Fruit fly (Drosophila melanogaster) S2 (cell line): ENCODE data around the gene cv-c.
A peak's percentile ranks its signal among the peaks of the same experiment; 100 is the strongest.

Source experiments
- CG8478 ChIP-seq: fragments of >200 bp; optimal IDR thresholded peaks from 2 replicates; lab custom pipeline; 2018
- CTCF ChIP-seq, 2 experiments: fragments of >200 bp; optimal IDR thresholded peaks; 2 replicates each; lab custom pipeline; 2018

The cv-c gene

dm6 chr3R:14481569-14481968 is at the start of gene cv-c:
Gene cv-c (minus strand): TSS chr3R:14481713.
- TF ChIP-seq CTCF (optimal IDR thresholded peaks at IDR 0.05; lab: Kevin White, UChicago) (no peak), CG8478 (lab: Kevin White, UChicago) (no peak)

dm6 chr3R:14526657-14527056 is 45.1 kb upstream of the cv-c start:
- TF ChIP-seq CTCF (optimal IDR thresholded peaks at IDR 0.05; lab: Kevin White, UChicago) = no peak
- no peak for TF ChIP-seq CG8478 (lab: Kevin White, UChicago)

dm6 chr3R:14520749-14521148 is 39.2 kb upstream of the cv-c start, which contains the start of gene Cyp313a1:
Gene Cyp313a1 (plus strand): TSS chr3R:14521049.
- TF ChIP-seq CTCF (optimal IDR thresholded peaks at IDR 0.05; lab: Kevin White, UChicago) = no peak
- TF ChIP-seq CG8478 (lab: Kevin White, UChicago) = no peak

- TF ChIP-seq CG8478 (lab: Kevin White, UChicago) = no peak
- no peak for TF ChIP-seq CTCF (optimal IDR thresholded peaks at IDR 0.05; lab: Kevin White, UChicago)
Measured at dm6 chr3R:14516742-14517141, 35.2 kb upstream of the cv-c start, which contains the start of gene CG34273. Gene CG34273 (plus strand): TSS chr3R:14517042.

- TF ChIP-seq CG8478 (lab: Kevin White, UChicago) (no peak), CTCF (optimal IDR thresholded peaks at IDR 0.05; lab: Kevin White, UChicago) (no peak)
Measured at dm6 chr3R:14513420-14513819, 31.9 kb upstream of the cv-c start, which contains the start of gene CG8461. Gene CG8461 (minus strand): TSS chr3R:14513637.

dm6 chr3R:14511123-14511908 is 29.8 kb upstream of the cv-c start, which contains the start of the genes HtrA2 and mRpL11:
Gene HtrA2 (minus strand): TSS chr3R:14511712.
Gene mRpL11 (plus strand): TSS chr3R:14511838.
- peak; percentile 7 to 16 for TF ChIP-seq CTCF (optimal IDR thresholded peaks at IDR 0.05; lab: Kevin White, UChicago)
- no peak for TF ChIP-seq CG8478 (lab: Kevin White, UChicago)

- TF ChIP-seq CG8478 (lab: Kevin White, UChicago) (no peak), CTCF (optimal IDR thresholded peaks at IDR 0.05; lab: Kevin White, UChicago) (no peak)
Measured at dm6 chr3R:14505120-14505519, 23.6 kb upstream of the cv-c start.

- no peak for TF ChIP-seq CTCF (optimal IDR thresholded peaks at IDR 0.05; lab: Kevin White, UChicago)
- no peak for TF ChIP-seq CG8478 (lab: Kevin White, UChicago)
Measured at dm6 chr3R:14498072-14498471, 16.6 kb upstream of the cv-c start.

dm6 chr3R:14496385-14496784 is 14.9 kb upstream of the cv-c start:
- TF ChIP-seq CG8478 (lab: Kevin White, UChicago) (no peak), CTCF (optimal IDR thresholded peaks at IDR 0.05; lab: Kevin White, UChicago) (no peak)

- TF ChIP-seq CTCF (optimal IDR thresholded peaks at IDR 0.05; lab: Kevin White, UChicago) (no peak), CG8478 (lab: Kevin White, UChicago) (no peak)
Measured at dm6 chr3R:14493936-14494335, 12.4 kb upstream of the cv-c start.

- TF ChIP-seq CTCF (optimal IDR thresholded peaks at IDR 0.05; lab: Kevin White, UChicago) (no peak), CG8478 (lab: Kevin White, UChicago) (no peak)
Measured at dm6 chr3R:14492287-14492889, 10.9 kb upstream of the cv-c start.

dm6 chr3R:14486469-14486868 is 5.0 kb upstream of the cv-c start:
- TF ChIP-seq CG8478 (lab: Kevin White, UChicago) = no peak
- TF ChIP-seq CTCF (optimal IDR thresholded peaks at IDR 0.05; lab: Kevin White, UChicago) = no peak

- TF ChIP-seq CG8478 (lab: Kevin White, UChicago) (no peak), CTCF (optimal IDR thresholded peaks at IDR 0.05; lab: Kevin White, UChicago) (no peak)
Measured at dm6 chr3R:14484533-14485267, 3.2 kb upstream of the cv-c start.

- TF ChIP-seq CG8478 (lab: Kevin White, UChicago) (no peak), CTCF (optimal IDR thresholded peaks at IDR 0.05; lab: Kevin White, UChicago) (no peak)
Measured at dm6 chr3R:14482986-14483385, 1.5 kb upstream of the cv-c start.

dm6 chr3R:14481977-14482376 is 464 bp upstream of the cv-c start:
- TF ChIP-seq CG8478 (lab: Kevin White, UChicago) (no peak), CTCF (optimal IDR thresholded peaks at IDR 0.05; lab: Kevin White, UChicago) (no peak)
